Worm (Caenorhabditis elegans): ENCODE measurements around the gene Y70G10A.4.

DNA sequence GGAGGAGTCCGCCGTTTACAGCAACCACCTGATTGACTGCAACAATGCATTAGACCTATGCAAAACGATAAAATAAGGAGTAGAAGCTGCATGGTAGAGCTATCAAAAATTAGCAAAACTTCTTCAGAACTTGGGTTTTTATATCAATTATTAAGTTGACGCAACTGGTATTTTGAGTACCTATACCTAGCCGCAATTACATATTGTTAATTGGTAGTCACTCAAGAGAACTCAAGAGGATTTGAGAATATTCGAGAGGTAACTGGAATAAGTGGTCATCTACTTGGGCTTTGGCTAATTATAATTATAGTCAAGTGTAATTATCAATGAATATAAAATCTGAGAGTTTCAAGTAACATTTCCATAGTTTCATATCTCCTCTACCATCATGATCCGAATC, 20.7 kb upstream of the Y70G10A.4 start, which contains the start of the genes T20G5.13 and T20G5.12:
- TF ChIP-seq unc-62 (GFP tag; optimal IDR thresholded peaks at IDR 0.05) (no peak), ztf-11 (tag; optimal IDR thresholded peaks at IDR 0.05) (no peak), snpc-4 (tag; optimal IDR thresholded peaks at IDR 0.05) (no peak), nhr-28 (tag; optimal IDR thresholded peaks at IDR 0.05) (no peak), pha-4 (tag; optimal IDR thresholded peaks at IDR 0.05) (no peak), sptf-1 (tag; optimal IDR thresholded peaks at IDR 0.05) (no peak), lin-13 (tag; optimal IDR thresholded peaks at IDR 0.05) (no peak), mep-1 (tag; optimal IDR thresholded peaks at IDR 0.05) (no peak), nhr-237 (tag; optimal IDR thresholded peaks at IDR 0.05) (no peak), ceh-43 (GFP tag; optimal IDR thresholded peaks at IDR 0.05) (no peak), zip-8 (tag; optimal IDR thresholded peaks at IDR 0.05) (no peak), M03D4.4 (tag; optimal IDR thresholded peaks at IDR 0.05) (no peak)

Measured in whole organism, mixed stage, embryonic.